Worm (Caenorhabditis elegans) whole organism, midembryonic: Measurements from ENCODE around the gene srt-8.

Source experiments
- T22C8.4 ChIP-seq: fragments of 200-800 bp; sonication (Bioruptor generic); IDR thresholded peaks from 2 replicates; pipeline ENCODE4 v1.3.6; 2022; ENCODE audit warnings: missing genetic modification characterization, missing compliant biosample characterization
- cog-1 ChIP-seq: sonication (generic microtip); optimal IDR thresholded peaks from 2 replicates; lab custom pipeline; 2016; ENCODE audit warnings: missing genetic modification characterization, missing compliant biosample characterization
- flt-1 ChIP-seq: fragments of 200-800 bp; sonication (Bioruptor generic); IDR thresholded peaks from 2 replicates; pipeline ENCODE4 v1.3.6; 2022; ENCODE audit warnings: missing genetic modification characterization, missing compliant biosample characterization
- med-1 ChIP-seq: sonication (generic microtip); optimal IDR thresholded peaks from 2 replicates; lab custom pipeline; 2017; ENCODE audit warnings: missing genetic modification characterization, mild to moderate bottlenecking, missing compliant biosample characterization, antibody characterized with exemption, missing genetic modification reagents; ENCODE audit not compliant: insufficient read depth
- ref-1 ChIP-seq: fragments of 200-800 bp; sonication (Bioruptor generic); conservative IDR thresholded peaks from 2 replicates; pipeline ENCODE4 v1.3.6; 2022; ENCODE audit warnings: missing genetic modification reagents, missing genetic modification characterization, missing compliant biosample characterization
- tab-1 ChIP-seq: fragments of 200-800 bp; sonication (Bioruptor generic); IDR thresholded peaks from 2 replicates; pipeline ENCODE4 v1.3.6; 2022; ENCODE audit warnings: missing genetic modification characterization, missing compliant biosample characterization
- ztf-23 ChIP-seq: fragments of 200-800 bp; sonication (Bioruptor generic); IDR thresholded peaks from 2 replicates; pipeline ENCODE4 v1.3.6; 2022; ENCODE audit warnings: missing genetic modification reagents, missing genetic modification characterization, missing compliant biosample characterization
- ztf-29 ChIP-seq: fragments of 200-800 bp; sonication (Bioruptor generic); IDR thresholded peaks from 2 replicates; pipeline ENCODE4 v1.3.6; 2022; ENCODE audit warnings: missing genetic modification reagents, missing genetic modification characterization, missing compliant biosample characterization

DNA sequence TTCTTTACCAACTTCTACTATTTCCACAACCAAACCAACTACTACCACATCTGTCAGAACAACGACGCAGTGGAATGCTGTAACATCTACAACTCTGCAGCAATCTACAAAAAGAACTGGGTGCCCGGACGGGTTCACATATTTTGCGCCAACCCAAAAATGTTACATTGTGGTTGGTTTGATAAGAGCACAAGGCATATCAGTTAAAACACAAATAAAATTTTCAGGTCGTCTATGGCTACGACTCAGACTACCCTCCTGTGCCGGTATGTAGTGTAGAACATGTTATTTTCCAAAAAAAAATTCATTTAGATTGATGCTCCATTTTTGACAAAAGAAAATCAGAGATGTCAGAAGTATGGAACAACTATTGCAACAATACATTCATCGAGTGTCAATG, 32.8 kb downstream of the srt-8 start:
- TF ChIP-seq ref-1 (GFP tag; lab: Robert Waterston, UW) (no peak), ztf-29 (GFP tag; lab: Robert Waterston, UW) (no peak), T22C8.4 (no peak), tab-1 (GFP tag; lab: Robert Waterston, UW) (no peak), ztf-23 (GFP tag; lab: Robert Waterston, UW) (no peak), flt-1 (GFP tag; lab: Robert Waterston, UW) (no peak), cog-1 (tag; lab: Kevin White, UChicago) (no peak), med-1 (GFP tag; lab: Kevin White, UChicago) (no peak)
